Worm (Caenorhabditis elegans): ENCODE results near the gene T08A9.13.

T08A9.13 gene

DNA sequence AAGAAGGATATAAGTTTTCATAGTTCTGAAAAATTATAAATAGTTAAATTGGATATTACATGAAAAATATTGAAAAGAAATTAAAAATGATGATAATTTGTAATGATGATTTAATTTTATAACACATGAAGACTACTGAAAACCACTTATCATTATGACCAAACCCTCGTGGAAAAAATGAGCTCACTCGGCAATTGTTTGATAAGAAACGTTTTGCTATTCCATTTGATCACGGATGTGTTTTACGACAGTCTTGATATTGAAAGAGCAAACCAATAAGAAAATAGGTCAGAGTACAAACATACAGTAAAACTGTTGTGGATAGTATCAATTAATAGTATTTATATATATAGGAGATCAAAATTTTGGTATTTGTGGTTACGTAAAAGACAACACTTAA is 6.9 kb downstream of the T08A9.13 start, which contains the start of gene spp-3 (continued):
- TF ChIP-seq nhr-48 (tag; optimal IDR thresholded peaks at IDR 0.05) = peak; percentile 43
- TF ChIP-seq R02D3.7 (tag; optimal IDR thresholded peaks at IDR 0.05) = no peak
- TF ChIP-seq unc-130 (GFP tag; optimal IDR thresholded peaks at IDR 0.05) = no peak
- TF ChIP-seq gei-8 (GFP tag; optimal IDR thresholded peaks at IDR 0.05) = no peak
- TF ChIP-seq T20F7.1 (GFP tag; optimal IDR thresholded peaks at IDR 0.05) = peak; percentile 42
- TF ChIP-seq spr-3 (GFP tag; optimal IDR thresholded peaks at IDR 0.05) = no peak
- no peak for TF ChIP-seq F44E2.7 (GFP tag; IDR thresholded peaks at IDR 0.05)
- peak; percentile 39 for TF ChIP-seq nhr-77 (tag; optimal IDR thresholded peaks at IDR 0.05)
- TF ChIP-seq php-3 (GFP tag; IDR thresholded peaks at IDR 0.05) = peak; percentile 89
- TF ChIP-seq lin-1 (GFP tag; IDR thresholded peaks at IDR 0.05) = no peak
- TF ChIP-seq unc-39 (tag; optimal IDR thresholded peaks at IDR 0.05) = no peak
- TF ChIP-seq ceh-32 (tag; optimal IDR thresholded peaks at IDR 0.05; ENCODE audit: poor library complexity) = no peak
- TF ChIP-seq fos-1 (tag; optimal IDR thresholded peaks at IDR 0.05) = no peak
- TF ChIP-seq daf-19 (GFP tag; conservative IDR thresholded peaks at IDR 0.05) = no peak
- TF ChIP-seq aly-2 (tag; optimal IDR thresholded peaks at IDR 0.05) = no peak
- TF ChIP-seq tag-97 (GFP tag; IDR thresholded peaks at IDR 0.05) = no peak
- 0 out of 2 replicates have a peak, but pooled peaks have one; percentile 45 for TF ChIP-seq tra-1 (GFP tag; IDR thresholded peaks at IDR 0.05)
- TF ChIP-seq hmg-1.1 (GFP tag; IDR thresholded peaks at IDR 0.05) = no peak
- TF ChIP-seq vab-7 (GFP tag; IDR thresholded peaks at IDR 0.05) = no peak
- peak; percentile 49 for TF ChIP-seq mep-1 (tag; optimal IDR thresholded peaks at IDR 0.05)
- no peak for TF ChIP-seq snpc-4 (tag; optimal IDR thresholded peaks at IDR 0.05)
- TF ChIP-seq dve-1 (tag; optimal IDR thresholded peaks at IDR 0.05; ENCODE audit: insufficient read depth) = peak; percentile 85
- no peak for TF ChIP-seq zip-11 (GFP tag; IDR thresholded peaks at IDR 0.05)
- TF ChIP-seq Y75B8A.6 (GFP tag; IDR thresholded peaks at IDR 0.05) = no peak
- no peak for TF ChIP-seq nhr-111 (GFP tag; optimal IDR thresholded peaks at IDR 0.05)
- TF ChIP-seq mxl-3 (GFP tag; optimal IDR thresholded peaks at IDR 0.05) = peak; percentile 24
- peak in 1 of 2 experiments; percentile 43 for TF ChIP-seq daf-16 (GFP tag; optimal IDR thresholded peaks at IDR 0.05)
- peak; percentile 90 for TF ChIP-seq daf-16 (tag; optimal IDR thresholded peaks at IDR 0.05)
- no peak for TF ChIP-seq F37D6.2 (tag; optimal IDR thresholded peaks at IDR 0.05)
- TF ChIP-seq nhr-28 (tag; optimal IDR thresholded peaks at IDR 0.05) = peak; percentile 79
- no peak for TF ChIP-seq dpl-1 (GFP tag; optimal IDR thresholded peaks at IDR 0.05)
- no peak for TF ChIP-seq zfp-2 (tag; optimal IDR thresholded peaks at IDR 0.05)
- TF ChIP-seq mxl-2 (GFP tag; conservative IDR thresholded peaks at IDR 0.05) = no peak
- TF ChIP-seq lin-39 (tag; optimal IDR thresholded peaks at IDR 0.05) = no peak
- TF ChIP-seq cey-2 (tag; optimal IDR thresholded peaks at IDR 0.05; ENCODE audit: borderline replicate concordance, insufficient read depth) = no peak
- TF ChIP-seq aha-1 (tag) = peak; percentile 15
- no peak for TF ChIP-seq nhr-11 (tag; optimal IDR thresholded peaks at IDR 0.05)
- no peak for TF ChIP-seq spr-1 (tag; optimal IDR thresholded peaks at IDR 0.05)
- TF ChIP-seq nhr-102 (tag; optimal IDR thresholded peaks at IDR 0.05) = peak; percentile 56
- no peak for TF ChIP-seq egl-27 (tag; optimal IDR thresholded peaks at IDR 0.05)
- TF ChIP-seq sdz-12 (GFP tag; optimal IDR thresholded peaks at IDR 0.05) = no peak
- no peak for TF ChIP-seq nhr-10 (tag; optimal IDR thresholded peaks at IDR 0.05)
- TF ChIP-seq zfp-3 (GFP tag; conservative IDR thresholded peaks at IDR 0.05) = no peak; the same call in 1 of the 2 replicates

DNA sequence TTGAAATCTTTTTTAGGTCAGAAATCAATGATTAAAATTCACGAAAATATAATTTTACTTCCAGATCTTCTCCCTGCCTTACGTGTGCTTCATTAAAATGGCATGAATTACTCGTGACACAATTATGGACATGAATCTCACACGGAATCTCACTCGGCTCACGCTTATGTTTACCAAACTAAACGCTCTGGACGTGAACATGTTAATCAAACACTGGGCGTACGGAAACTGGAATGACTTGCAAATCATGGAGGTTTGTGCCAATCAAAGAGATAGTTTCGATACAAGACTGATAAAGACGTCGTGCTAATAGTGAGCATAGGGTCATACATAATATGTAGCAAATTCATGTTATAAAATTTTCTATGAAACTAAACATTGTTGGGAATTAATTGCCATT is 7.7 kb downstream of the T08A9.13 start:
- TF ChIP-seq mep-1 (tag; optimal IDR thresholded peaks at IDR 0.05) = peak; percentile 20
- TF ChIP-seq T20F7.1 (GFP tag; optimal IDR thresholded peaks at IDR 0.05) = no peak
- peak; percentile 25 for TF ChIP-seq pqm-1 (tag; optimal IDR thresholded peaks at IDR 0.05)
- TF ChIP-seq nhr-102 (tag; optimal IDR thresholded peaks at IDR 0.05) = peak; percentile 3
- TF ChIP-seq zip-2 (tag; optimal IDR thresholded peaks at IDR 0.05) = no peak
- peak; percentile 57 for TF ChIP-seq dve-1 (tag; optimal IDR thresholded peaks at IDR 0.05; ENCODE audit: insufficient read depth)
- no peak for TF ChIP-seq lin-29 (GFP tag; IDR thresholded peaks at IDR 0.05)
- peak; percentile 30 for TF ChIP-seq hlh-30 (tag; optimal IDR thresholded peaks at IDR 0.05; ENCODE audit: insufficient read depth)
- no peak for TF ChIP-seq lin-15B (tag; optimal IDR thresholded peaks at IDR 0.05)
- peak; percentile 22; the same call in 1 of the 2 replicates for TF ChIP-seq dmd-6 (GFP tag; IDR thresholded peaks at IDR 0.05)
- peak; percentile 29 for TF ChIP-seq hlh-11 (tag; optimal IDR thresholded peaks at IDR 0.05)
- TF ChIP-seq sdz-12 (GFP tag; optimal IDR thresholded peaks at IDR 0.05) = no peak
- no peak for TF ChIP-seq nhr-25 (tag; optimal IDR thresholded peaks at IDR 0.05; ENCODE audit: borderline replicate concordance, insufficient read depth)
- TF ChIP-seq dpl-1 (GFP tag; optimal IDR thresholded peaks at IDR 0.05) = no peak
- no peak for TF ChIP-seq ZK546.5 (tag; optimal IDR thresholded peaks at IDR 0.05)
- TF ChIP-seq hmg-1.1 (GFP tag; IDR thresholded peaks at IDR 0.05) = no peak
- no peak for TF ChIP-seq daf-16 (GFP tag; optimal IDR thresholded peaks at IDR 0.05)
- TF ChIP-seq daf-16 (tag; optimal IDR thresholded peaks at IDR 0.05) = peak; percentile 36
- TF ChIP-seq nhr-10 (tag; optimal IDR thresholded peaks at IDR 0.05) = no peak
